Worm (Caenorhabditis elegans) whole organism, L1 larva: ENCODE measurements around the gene PDB1.1.
A peak's percentile ranks its signal among the peaks of the same experiment; 100 is the strongest.

Source experiments
- Y116A8C.19 ChIP-seq: sonication (generic microtip); optimal IDR thresholded peaks from 2 replicates; lab custom pipeline; 2016; ENCODE audit warnings: missing compliant biosample characterization, missing genetic modification characterization, borderline replicate concordance
- alr-1 ChIP-seq: fragments of 200-800 bp; sonication (Bioruptor generic); optimal IDR thresholded peaks from 2 replicates; lab custom pipeline; 2018; ENCODE audit warnings: borderline replicate concordance, mild to moderate bottlenecking, missing genetic modification characterization, missing compliant biosample characterization
- aly-2 ChIP-seq: fragments of 150-350 bp; optimal IDR thresholded peaks from 2 replicates; lab custom pipeline; 2014; ENCODE audit warnings: missing biosample characterization, missing genetic modification characterization
- ceh-63 ChIP-seq: fragments of 200-800 bp; sonication (Bioruptor generic); optimal IDR thresholded peaks from 2 replicates; lab custom pipeline; 2018; ENCODE audit warnings: mild to moderate bottlenecking, missing genetic modification characterization, missing compliant biosample characterization
- ceh-82 ChIP-seq, 3 experiments: fragments of 150-350 bp in 1 of 3; sonication (generic microtip) in 2 of 3; optimal IDR thresholded peaks; 2 replicates each; lab custom pipeline; 2014 to 2017; ENCODE audit warnings: missing biosample characterization in 3 of 3, missing genetic modification characterization in 3 of 3
- ceh-88 ChIP-seq: fragments of 200-800 bp; sonication (Bioruptor generic); IDR thresholded peaks from 2 replicates; pipeline ENCODE4 v1.3.6; 2022; ENCODE audit warnings: missing genetic modification characterization, missing compliant biosample characterization
- dsc-1 ChIP-seq: sonication (generic microtip); optimal IDR thresholded peaks from 2 replicates; lab custom pipeline; 2016; ENCODE audit warnings: mild to moderate bottlenecking, missing genetic modification characterization, missing compliant biosample characterization
- efl-1 ChIP-seq, 4 experiments: fragments of 150-350 bp; optimal IDR thresholded peaks in 3 of 4; peaks in 1 of 4; 1 replicate in 1 of 4; 2 replicates in 3 of 4; lab custom pipeline; 2014; ENCODE audit warnings: missing biosample characterization in 2 of 4, missing genetic modification characterization in 2 of 4, missing genetic modification reagents in 2 of 4
- fkh-4 ChIP-seq: sonication (generic microtip); optimal IDR thresholded peaks from 2 replicates; lab custom pipeline; 2016; ENCODE audit warnings: missing compliant biosample characterization, missing genetic modification characterization, borderline replicate concordance
- fkh-8 ChIP-seq: sonication (generic microtip); optimal IDR thresholded peaks from 2 replicates; lab custom pipeline; 2016; ENCODE audit warnings: mild to moderate bottlenecking, missing genetic modification characterization, missing compliant biosample characterization
- hpl-2 ChIP-seq: fragments of 150-350 bp; optimal IDR thresholded peaks from 2 replicates; lab custom pipeline; 2014; ENCODE audit warnings: missing biosample characterization, missing genetic modification reagents, missing genetic modification characterization
- irx-1 ChIP-seq: sonication (generic microtip); optimal IDR thresholded peaks from 2 replicates; lab custom pipeline; 2016; ENCODE audit warnings: missing genetic modification characterization, missing compliant biosample characterization
- isw-1 ChIP-seq: fragments of 200-800 bp; sonication (Bioruptor generic); IDR thresholded peaks from 2 replicates; pipeline ENCODE4 v1.3.6; 2022; ENCODE audit warnings: missing genetic modification characterization, missing compliant biosample characterization
- jun-1 ChIP-seq: fragments of 150-350 bp; optimal IDR thresholded peaks from 2 replicates; lab custom pipeline; 2014; ENCODE audit warnings: missing biosample characterization, missing genetic modification reagents, missing genetic modification characterization
- lin-14 ChIP-seq: fragments of 200-800 bp; sonication (Bioruptor generic); optimal IDR thresholded peaks from 2 replicates; lab custom pipeline; 2018; ENCODE audit warnings: mild to moderate bottlenecking, missing genetic modification characterization, moderate library complexity, missing compliant biosample characterization
- lir-3 ChIP-seq: sonication (generic microtip); optimal IDR thresholded peaks from 2 replicates; lab custom pipeline; 2016; ENCODE audit warnings: mild to moderate bottlenecking, missing genetic modification characterization, moderate library complexity, missing compliant biosample characterization; ENCODE audit not compliant: poor library complexity
- lsy-2 ChIP-seq, 2 experiments: fragments of 150-350 bp; optimal IDR thresholded peaks; 2 replicates each; lab custom pipeline; 2014; ENCODE audit warnings: missing biosample characterization in 2 of 2, missing genetic modification characterization in 2 of 2
- mab-9 ChIP-seq: fragments of 200-800 bp; sonication (Bioruptor generic); IDR thresholded peaks from 2 replicates; pipeline ENCODE4 v1.3.6; 2022; ENCODE audit warnings: missing genetic modification reagents, missing genetic modification characterization, missing compliant biosample characterization
- mdl-1 ChIP-seq, 2 experiments: fragments of 150-350 bp; optimal IDR thresholded peaks; 2 replicates each; lab custom pipeline; 2014 to 2017; ENCODE audit warnings: missing biosample characterization in 2 of 2, missing genetic modification characterization in 2 of 2, inconsistent platforms in 1 of 2
- mep-1 ChIP-seq: fragments of 150-350 bp; optimal IDR thresholded peaks from 2 replicates; lab custom pipeline; 2014; ENCODE audit warnings: missing biosample characterization, missing genetic modification characterization
- nhr-11 ChIP-seq: fragments of 150-350 bp; optimal IDR thresholded peaks from 2 replicates; lab custom pipeline; 2014; ENCODE audit warnings: missing biosample characterization, missing genetic modification characterization
- nhr-19 ChIP-seq: fragments of 200-800 bp; sonication (Bioruptor generic); conservative IDR thresholded peaks from 2 replicates; pipeline ENCODE4 v1.3.6; 2022; ENCODE audit warnings: missing genetic modification characterization, missing compliant biosample characterization
- nhr-20 ChIP-seq: sonication (generic microtip); optimal IDR thresholded peaks from 2 replicates; lab custom pipeline; 2016; ENCODE audit warnings: mild to moderate bottlenecking, missing genetic modification characterization, missing compliant biosample characterization
- nhr-28 ChIP-seq: fragments of 150-350 bp; optimal IDR thresholded peaks from 2 replicates; lab custom pipeline; 2014; ENCODE audit warnings: missing biosample characterization, missing genetic modification characterization
- nhr-47 ChIP-seq: sonication (generic microtip); optimal IDR thresholded peaks from 2 replicates; lab custom pipeline; 2016; ENCODE audit warnings: mild to moderate bottlenecking, missing genetic modification characterization, moderate library complexity, missing compliant biosample characterization
- nhr-71 ChIP-seq: sonication (generic microtip); optimal IDR thresholded peaks from 2 replicates; lab custom pipeline; 2016; ENCODE audit warnings: mild to moderate bottlenecking, missing genetic modification characterization, moderate library complexity, missing compliant biosample characterization
- nhr-90 ChIP-seq: sonication (generic microtip); optimal IDR thresholded peaks from 2 replicates; lab custom pipeline; 2016; ENCODE audit warnings: mild to moderate bottlenecking, missing genetic modification characterization, missing compliant biosample characterization; ENCODE audit not compliant: poor library complexity
- pag-3 ChIP-seq: sonication (generic microtip); optimal IDR thresholded peaks from 2 replicates; lab custom pipeline; 2017; ENCODE audit warnings: missing genetic modification characterization, mild to moderate bottlenecking, missing compliant biosample characterization, antibody characterized with exemption, borderline replicate concordance; ENCODE audit not compliant: insufficient read depth
- pax-3 ChIP-seq: fragments of 200-800 bp; sonication (Bioruptor generic); optimal IDR thresholded peaks from 2 replicates; lab custom pipeline; 2018; ENCODE audit warnings: mild to moderate bottlenecking, missing genetic modification characterization, moderate library complexity, missing compliant biosample characterization
- pqm-1 ChIP-seq: sonication (generic microtip); optimal IDR thresholded peaks from 3 replicates; lab custom pipeline; 2017; ENCODE audit warnings: missing biosample characterization, missing genetic modification characterization
- rnt-1 ChIP-seq: sonication (generic microtip); optimal IDR thresholded peaks from 2 replicates; lab custom pipeline; 2016; ENCODE audit warnings: mild to moderate bottlenecking, missing genetic modification characterization, moderate library complexity, missing compliant biosample characterization
- snu-23 ChIP-seq: sonication (generic microtip); optimal IDR thresholded peaks from 2 replicates; lab custom pipeline; 2016; ENCODE audit warnings: missing genetic modification characterization, missing compliant biosample characterization
- sup-37 ChIP-seq: fragments of 200-800 bp; sonication (Bioruptor generic); optimal IDR thresholded peaks from 2 replicates; lab custom pipeline; 2018; ENCODE audit warnings: mild to moderate bottlenecking, missing genetic modification characterization, missing compliant biosample characterization
- swsn-7 ChIP-seq: sonication (generic microtip); optimal IDR thresholded peaks from 2 replicates; lab custom pipeline; 2016; ENCODE audit warnings: missing genetic modification characterization, missing compliant biosample characterization
- tbx-2 ChIP-seq: sonication (generic microtip); optimal IDR thresholded peaks from 2 replicates; lab custom pipeline; 2016; ENCODE audit warnings: missing genetic modification characterization, missing compliant biosample characterization
- tlp-1 ChIP-seq: fragments of 150-350 bp; optimal IDR thresholded peaks from 2 replicates; lab custom pipeline; 2014; ENCODE audit warnings: missing biosample characterization, missing genetic modification characterization
- unc-130 ChIP-seq: fragments of 150-350 bp; optimal IDR thresholded peaks from 2 replicates; lab custom pipeline; 2017; ENCODE audit warnings: missing biosample characterization, missing genetic modification characterization, inconsistent platforms
- unc-62 ChIP-seq: fragments of 150-350 bp; optimal IDR thresholded peaks from 2 replicates; lab custom pipeline; 2014; ENCODE audit warnings: missing biosample characterization, missing genetic modification reagents, missing genetic modification characterization
- unc-86 ChIP-seq: sonication (generic microtip); optimal IDR thresholded peaks from 2 replicates; lab custom pipeline; 2016; ENCODE audit warnings: missing genetic modification characterization, missing compliant biosample characterization
- unc-98 ChIP-seq: fragments of 200-800 bp; sonication (Bioruptor generic); IDR thresholded peaks from 2 replicates; pipeline ENCODE4 v1.3.6; 2022; ENCODE audit warnings: missing genetic modification characterization, missing compliant biosample characterization
- xbp-1 ChIP-seq: sonication (generic microtip); optimal IDR thresholded peaks from 2 replicates; lab custom pipeline; 2016; ENCODE audit warnings: missing genetic modification characterization, missing compliant biosample characterization
- zip-4 ChIP-seq: fragments of 200-800 bp; sonication (Bioruptor generic); optimal IDR thresholded peaks from 2 replicates; lab custom pipeline; 2018; ENCODE audit warnings: mild to moderate bottlenecking, missing genetic modification characterization, moderate library complexity, missing compliant biosample characterization
- ztf-11 ChIP-seq, 2 experiments: sonication (generic microtip); optimal IDR thresholded peaks; 2 replicates each; lab custom pipeline; 2016 to 2017; ENCODE audit warnings: missing genetic modification characterization in 2 of 2, missing biosample characterization in 1 of 2, missing compliant biosample characterization in 1 of 2
- ztf-4 ChIP-seq: fragments of 150-350 bp; optimal IDR thresholded peaks from 2 replicates; lab custom pipeline; 2014; ENCODE audit warnings: missing biosample characterization, missing genetic modification characterization

Gene PDB1.1

DNA sequence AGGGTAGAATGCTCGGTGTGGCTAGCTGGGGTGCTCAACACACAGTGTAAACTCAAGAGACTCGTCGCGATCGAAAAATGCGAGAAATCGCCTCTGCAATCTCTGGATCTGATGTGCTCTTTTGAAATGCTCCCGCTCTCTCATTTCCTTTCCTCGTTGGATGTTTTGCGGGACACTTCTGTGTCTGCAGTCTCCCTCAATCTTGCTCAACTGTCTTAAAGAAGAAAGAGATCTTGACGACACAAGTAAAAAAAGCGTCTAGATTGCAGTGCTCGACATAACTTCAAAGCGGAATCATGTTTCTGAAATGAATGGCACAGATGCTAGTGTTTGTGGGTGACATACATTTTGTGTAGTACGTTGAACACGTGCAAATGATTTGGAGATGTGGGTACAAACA is 14.7 kb upstream of the PDB1.1 start:
- TF ChIP-seq mdl-1 (tag; optimal IDR thresholded peaks at IDR 0.05; lab: Kevin White, UChicago) (peak in 1 of 2 experiments; percentile 20), lin-14 (peak; percentile 69), unc-62 (GFP tag; lab: Kevin White, UChicago) (no peak), nhr-19 (GFP tag; lab: Robert Waterston, UW) (0 out of 2 replicates have a peak, but pooled peaks have one; percentile 7), tlp-1 (tag; lab: Kevin White, UChicago) (no peak), nhr-20 (tag; lab: Kevin White, UChicago) (peak; percentile 29), irx-1 (tag; lab: Kevin White, UChicago) (peak; percentile 5), nhr-90 (tag; lab: Kevin White, UChicago) (no peak), dsc-1 (tag; lab: Kevin White, UChicago) (peak; percentile 76), mep-1 (tag; lab: Kevin White, UChicago) (peak; percentile 33), rnt-1 (peak; percentile 68), nhr-71 (peak; percentile 33), tbx-2 (tag; lab: Kevin White, UChicago) (peak; percentile 1), nhr-28 (tag; lab: Kevin White, UChicago) (no peak), efl-1 (optimal IDR thresholded peaks at IDR 0.05; lab: Kevin White, UChicago) (no peak), efl-1 (GFP tag; optimal IDR thresholded peaks at IDR 0.05 in 1 of 2; lab: Kevin White, UChicago) (peak in 1 of 2 experiments; percentile 15), aly-2 (tag; lab: Kevin White, UChicago) (no peak), ceh-63 (GFP tag; lab: Kevin White, UChicago) (no peak), ceh-82 (tag; optimal IDR thresholded peaks at IDR 0.05; lab: Kevin White, UChicago) (no peak), pqm-1 (tag; lab: Kevin White, UChicago) (no peak), fkh-4 (tag; lab: Kevin White, UChicago) (peak; percentile 28), pag-3 (tag; lab: Kevin White, UChicago) (peak; percentile 41), isw-1 (no peak), snu-23 (GFP tag; lab: Kevin White, UChicago) (peak; percentile 18), lsy-2 (tag; optimal IDR thresholded peaks at IDR 0.05; lab: Kevin White, UChicago) (peak in 1 of 2 experiments; percentile 53), ztf-4 (no peak), Y116A8C.19 (no peak)

DNA sequence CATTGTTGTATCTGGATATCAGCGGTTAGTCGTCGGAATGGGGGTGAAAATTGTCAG is 14.5 kb upstream of the PDB1.1 start, which contains the start of the genes unc-98 and F08C6.18:
TSS of gene unc-98 (minus strand) at position 48 of the 57 bp plus-strand sequence.
TSS of gene F08C6.18 (minus strand) at position 57 of the 57 bp plus-strand sequence.
- no peak for TF ChIP-seq aly-2 (tag; lab: Kevin White, UChicago)
- no peak for TF ChIP-seq nhr-11 (tag; lab: Kevin White, UChicago)
- TF ChIP-seq ceh-82 (tag; optimal IDR thresholded peaks at IDR 0.05; lab: Kevin White, UChicago), result no peak
- TF ChIP-seq ztf-11 (tag; optimal IDR thresholded peaks at IDR 0.05; lab: Kevin White, UChicago), result no peak
- no peak for TF ChIP-seq lin-14
- TF ChIP-seq ceh-88 (GFP tag; lab: Robert Waterston, UW), result no peak
- TF ChIP-seq xbp-1 (tag; lab: Kevin White, UChicago), result no peak
- no peak for TF ChIP-seq jun-1
- no peak for TF ChIP-seq unc-86 (tag; lab: Kevin White, UChicago)
- TF ChIP-seq alr-1 (tag; lab: Kevin White, UChicago), result no peak
- no peak for TF ChIP-seq nhr-19 (GFP tag; lab: Robert Waterston, UW)
- TF ChIP-seq hpl-2 (GFP tag; lab: Kevin White, UChicago), result no peak
- no peak for TF ChIP-seq unc-130 (tag; lab: Kevin White, UChicago)
- TF ChIP-seq tbx-2 (tag; lab: Kevin White, UChicago), result no peak

DNA sequence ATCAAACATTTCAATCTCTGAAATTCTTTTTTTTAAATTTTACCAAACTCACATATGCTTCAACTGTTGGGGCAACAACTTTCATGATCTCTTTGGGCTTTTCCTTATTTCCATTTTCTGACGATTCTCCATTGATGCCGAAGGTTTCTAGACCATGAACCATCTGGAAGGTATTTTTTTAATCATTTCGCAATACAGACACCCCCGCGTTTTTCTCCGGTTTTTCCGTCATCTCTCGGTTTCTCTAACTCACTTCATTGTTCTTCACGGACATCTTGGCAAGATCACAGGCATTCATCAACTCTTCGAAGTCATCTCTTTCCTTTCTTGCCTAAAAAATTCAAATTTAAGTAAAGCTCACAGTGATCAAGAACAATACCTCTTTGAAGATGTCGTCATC is 14.3 kb upstream of the PDB1.1 start:
- TF ChIP-seq sup-37, result no peak
- peak; percentile 72 for TF ChIP-seq dsc-1 (tag; lab: Kevin White, UChicago)
- no peak for TF ChIP-seq fkh-8 (tag; lab: Kevin White, UChicago)
- no peak for TF ChIP-seq nhr-20 (tag; lab: Kevin White, UChicago)
- no peak for TF ChIP-seq unc-98 (GFP tag; lab: Robert Waterston, UW)
- TF ChIP-seq swsn-7 (tag; lab: Kevin White, UChicago), result no peak
- no peak for TF ChIP-seq efl-1 (optimal IDR thresholded peaks at IDR 0.05; lab: Kevin White, UChicago)
- peak in 1 of 2 experiments; percentile 87 for TF ChIP-seq efl-1 (GFP tag; optimal IDR thresholded peaks at IDR 0.05 in 1 of 2; lab: Kevin White, UChicago)
- no peak for TF ChIP-seq mab-9 (GFP tag; lab: Robert Waterston, UW)
- TF ChIP-seq zip-4 (GFP tag; lab: Kevin White, UChicago), result no peak
- no peak for TF ChIP-seq pax-3
- no peak for TF ChIP-seq mep-1 (tag; lab: Kevin White, UChicago)
- TF ChIP-seq pqm-1 (tag; lab: Kevin White, UChicago), result no peak
- TF ChIP-seq lir-3 (tag; lab: Kevin White, UChicago), result no peak
- no peak for TF ChIP-seq nhr-47
